Fruit fly (Drosophila melanogaster) whole organism, embryonic: Measurements from ENCODE around the gene Alg2.

Source experiments
- Bdp1 ChIP-seq: fragments of 200-800 bp; sonication (Bioruptor generic); optimal IDR thresholded peaks from 3 replicates; lab custom pipeline; 2016; ENCODE audit warnings: missing biosample characterization, missing genetic modification characterization
- CG10462 ChIP-seq: fragments of 200-800 bp; sonication (Bioruptor generic); optimal IDR thresholded peaks from 2 replicates; lab custom pipeline; 2016; ENCODE audit warnings: missing biosample characterization, missing genetic modification characterization
- CG10654 ChIP-seq: fragments of 200-800 bp; sonication (Bioruptor generic); optimal IDR thresholded peaks from 2 replicates; lab custom pipeline; 2016; ENCODE audit warnings: missing biosample characterization, missing genetic modification characterization
- CG11504 ChIP-seq: fragments of 200-800 bp; sonication (Bioruptor generic); optimal IDR thresholded peaks from 3 replicates; lab custom pipeline; 2019; ENCODE audit warnings: missing biosample characterization, mild to moderate bottlenecking, missing genetic modification characterization, moderate library complexity
- CG11696 ChIP-seq: fragments of 200-800 bp; sonication (Bioruptor generic); IDR thresholded peaks from 2 replicates; pipeline ENCODE4 v1.3.6; 2022; ENCODE audit warnings: missing biosample characterization, missing genetic modification characterization
- CG12071 ChIP-seq: fragments of 200-800 bp; sonication (Bioruptor generic); optimal IDR thresholded peaks from 3 replicates; lab custom pipeline; 2018; ENCODE audit warnings: missing biosample characterization, mild to moderate bottlenecking, missing genetic modification characterization
- CG12155 ChIP-seq: fragments of 200-800 bp; sonication (Bioruptor generic); optimal IDR thresholded peaks from 3 replicates; lab custom pipeline; 2016; ENCODE audit warnings: missing biosample characterization, missing genetic modification characterization
- CG12391 ChIP-seq: fragments of 200-800 bp; sonication (Bioruptor generic); optimal IDR thresholded peaks from 3 replicates; lab custom pipeline; 2018; ENCODE audit warnings: missing biosample characterization, mild to moderate bottlenecking, missing genetic modification characterization, moderate library complexity
- CG12659 ChIP-seq: fragments of 200-800 bp; sonication (Bioruptor generic); optimal IDR thresholded peaks from 3 replicates; lab custom pipeline; 2017; ENCODE audit warnings: mild to moderate bottlenecking, missing biosample characterization, missing genetic modification reagents, missing genetic modification characterization
- CG12744 ChIP-seq: fragments of 200-800 bp; sonication (Bioruptor generic); optimal IDR thresholded peaks from 2 replicates; lab custom pipeline; 2016; ENCODE audit warnings: missing biosample characterization, missing genetic modification characterization
- CG16815 ChIP-seq: fragments of 200-800 bp; sonication (Bioruptor generic); optimal IDR thresholded peaks from 3 replicates; lab custom pipeline; 2017; ENCODE audit warnings: missing biosample characterization, mild to moderate bottlenecking, missing genetic modification characterization
- CG18262 ChIP-seq: fragments of 200-800 bp; optimal IDR thresholded peaks from 3 replicates; lab custom pipeline; 2019; ENCODE audit warnings: missing biosample characterization, mild to moderate bottlenecking, missing genetic modification characterization, moderate library complexity
- CG3065 ChIP-seq: fragments of 200-800 bp; sonication (Bioruptor generic); optimal IDR thresholded peaks from 2 replicates; lab custom pipeline; 2016; ENCODE audit warnings: missing biosample characterization, missing genetic modification characterization
- CG33557 ChIP-seq: fragments of 200-800 bp; sonication (Bioruptor generic); optimal IDR thresholded peaks from 2 replicates; lab custom pipeline; 2019; ENCODE audit warnings: missing biosample characterization, mild to moderate bottlenecking, missing genetic modification characterization, moderate library complexity
- CG34422 ChIP-seq: fragments of 200-800 bp; sonication (Bioruptor generic); IDR thresholded peaks from 3 replicates; pipeline ENCODE4 v1.3.6; 2022; ENCODE audit warnings: missing biosample characterization, missing genetic modification characterization
- CG3847 ChIP-seq: fragments of 200-800 bp; sonication (Bioruptor generic); IDR thresholded peaks from 2 replicates; pipeline ENCODE4 v1.3.6; 2022; ENCODE audit warnings: missing biosample characterization, missing genetic modification characterization
- CG4282 ChIP-seq: fragments of 200-800 bp; sonication (Bioruptor generic); optimal IDR thresholded peaks from 2 replicates; lab custom pipeline; 2016; ENCODE audit warnings: missing biosample characterization, missing genetic modification characterization
- CG4404 ChIP-seq: fragments of 200-800 bp; sonication (Bioruptor generic); IDR thresholded peaks from 2 replicates; pipeline ENCODE4 v1.3.6; 2022; ENCODE audit warnings: missing biosample characterization, missing genetic modification characterization
- CG4730 ChIP-seq: fragments of 200-800 bp; sonication (Bioruptor generic); IDR thresholded peaks from 2 replicates; pipeline ENCODE4 v1.3.6; 2022; ENCODE audit warnings: missing biosample characterization, missing genetic modification characterization
- CG5180 ChIP-seq: fragments of 200-800 bp; sonication (Bioruptor generic); optimal IDR thresholded peaks from 3 replicates; lab custom pipeline; 2017; ENCODE audit warnings: missing biosample characterization, missing genetic modification characterization, mild to moderate bottlenecking, moderate library complexity, missing genetic modification reagents
- CG6683 ChIP-seq: fragments of 200-800 bp; sonication (Bioruptor generic); optimal IDR thresholded peaks from 2 replicates; lab custom pipeline; 2017; ENCODE audit warnings: missing biosample characterization, mild to moderate bottlenecking, missing genetic modification characterization, missing genetic modification reagents
- CG7271 ChIP-seq: fragments of 200-800 bp; sonication (Bioruptor generic); optimal IDR thresholded peaks from 2 replicates; lab custom pipeline; 2018; ENCODE audit warnings: missing biosample characterization, mild to moderate bottlenecking, missing genetic modification characterization, moderate library complexity
- CG8290 ChIP-seq, 3 experiments: fragments of 200-800 bp; sonication (Bioruptor generic); optimal IDR thresholded peaks; 2 replicates each; lab custom pipeline; 2016 to 2019; ENCODE audit warnings: missing biosample characterization in 3 of 3, missing genetic modification characterization in 3 of 3, mild to moderate bottlenecking in 2 of 3, moderate library complexity in 1 of 3
- CG8924 ChIP-seq: fragments of 200-800 bp; optimal IDR thresholded peaks from 3 replicates; lab custom pipeline; 2019; ENCODE audit warnings: missing biosample characterization, mild to moderate bottlenecking, missing genetic modification characterization, moderate library complexity
- CG9437 ChIP-seq: fragments of 200-800 bp; sonication (Bioruptor generic); optimal IDR thresholded peaks from 2 replicates; lab custom pipeline; 2018; ENCODE audit warnings: missing biosample characterization, mild to moderate bottlenecking, missing genetic modification characterization
- Ets65A ChIP-seq: fragments of 200-800 bp; sonication (Bioruptor generic); peaks from one replicate; lab custom pipeline; 2016; ENCODE audit warnings: missing biosample characterization, missing genetic modification characterization
- Fer2 ChIP-seq: fragments of 200-800 bp; sonication (Bioruptor generic); optimal IDR thresholded peaks from 2 replicates; lab custom pipeline; 2018; ENCODE audit warnings: missing biosample characterization, mild to moderate bottlenecking, missing genetic modification characterization, moderate library complexity
- HLHmδ ChIP-seq: fragments of 200-800 bp; sonication (Bioruptor generic); optimal IDR thresholded peaks from 2 replicates; lab custom pipeline; 2018; ENCODE audit warnings: missing biosample characterization, mild to moderate bottlenecking, missing genetic modification characterization, moderate library complexity
- HmgD ChIP-seq: fragments of 200-800 bp; sonication (Bioruptor generic); optimal IDR thresholded peaks from 3 replicates; lab custom pipeline; 2016; ENCODE audit warnings: missing biosample characterization, missing genetic modification characterization
- Hr51 ChIP-seq, 2 experiments: fragments of 200-800 bp; sonication (Bioruptor generic); optimal IDR thresholded peaks; 2 replicates in 1 of 2; 3 replicates in 1 of 2; lab custom pipeline; 2016 to 2018; ENCODE audit warnings: missing biosample characterization in 2 of 2, missing genetic modification characterization in 2 of 2, mild to moderate bottlenecking in 1 of 2, moderate library complexity in 1 of 2
- Vsx1 ChIP-seq: fragments of 200-800 bp; sonication (Bioruptor generic); optimal IDR thresholded peaks from 2 replicates; lab custom pipeline; 2017; ENCODE audit warnings: missing biosample characterization, mild to moderate bottlenecking, missing genetic modification characterization, missing genetic modification reagents
- Xbp1 ChIP-seq: fragments of 200-800 bp; sonication (Bioruptor generic); optimal IDR thresholded peaks from 3 replicates; lab custom pipeline; 2016; ENCODE audit warnings: missing biosample characterization, mild to moderate bottlenecking, missing genetic modification characterization
- bcd ChIP-seq: fragments of 200-800 bp; sonication (Bioruptor generic); optimal IDR thresholded peaks from 2 replicates; lab custom pipeline; 2017; ENCODE audit warnings: missing biosample characterization, mild to moderate bottlenecking, missing genetic modification characterization
- cas ChIP-seq: fragments of 200-800 bp; sonication (Bioruptor generic); IDR thresholded peaks from 2 replicates; pipeline ENCODE4 v1.3.6; 2022; ENCODE audit warnings: missing biosample characterization, missing genetic modification characterization
- ci ChIP-seq: fragments of 200-800 bp; sonication (Bioruptor generic); IDR thresholded peaks from 3 replicates; pipeline ENCODE4 v1.3.6; 2022; ENCODE audit warnings: missing biosample characterization, missing genetic modification characterization
- crol ChIP-seq: fragments of 200-800 bp; sonication (Bioruptor generic); IDR thresholded peaks from 2 replicates; pipeline ENCODE4 v1.3.6; 2022; ENCODE audit warnings: missing biosample characterization, missing genetic modification characterization
- dati ChIP-seq: fragments of 200-800 bp; sonication (Bioruptor generic); IDR thresholded peaks from 2 replicates; pipeline ENCODE4 v1.3.6; 2022; ENCODE audit warnings: missing biosample characterization, missing genetic modification characterization
- grau ChIP-seq: fragments of 200-800 bp; optimal IDR thresholded peaks from 3 replicates; lab custom pipeline; 2019; ENCODE audit warnings: missing biosample characterization, mild to moderate bottlenecking, missing genetic modification characterization, moderate library complexity
- ham ChIP-seq: fragments of 200-800 bp; sonication (Bioruptor generic); IDR thresholded peaks from 2 replicates; pipeline ENCODE4 v1.3.6; 2022; ENCODE audit warnings: missing biosample characterization, missing genetic modification characterization
- jigr1 ChIP-seq: fragments of 200-800 bp; sonication (Bioruptor generic); IDR thresholded peaks from 3 replicates; pipeline ENCODE4 v1.3.6; 2022; ENCODE audit warnings: missing biosample characterization, missing genetic modification characterization
- lab ChIP-seq: fragments of 200-800 bp; sonication (Bioruptor generic); optimal IDR thresholded peaks from 3 replicates; lab custom pipeline; 2017; ENCODE audit warnings: missing biosample characterization, missing genetic modification characterization, mild to moderate bottlenecking, moderate library complexity, missing genetic modification reagents
- mld ChIP-seq: fragments of 200-800 bp; sonication (Bioruptor generic); IDR thresholded peaks from 3 replicates; pipeline ENCODE4 v1.3.6; 2022; ENCODE audit warnings: missing biosample characterization, missing genetic modification characterization; ENCODE audit not compliant: partially characterized antibody
- odd ChIP-seq: fragments of 200-800 bp; sonication (Bioruptor generic); optimal IDR thresholded peaks from 2 replicates; lab custom pipeline; 2017; ENCODE audit warnings: missing biosample characterization, mild to moderate bottlenecking, missing genetic modification characterization
- pfk ChIP-seq: fragments of 200-800 bp; sonication (Bioruptor generic); optimal IDR thresholded peaks from 2 replicates; lab custom pipeline; 2018; ENCODE audit warnings: missing biosample characterization, mild to moderate bottlenecking, missing genetic modification characterization, moderate library complexity
- pnt ChIP-seq: fragments of 200-800 bp; sonication (Bioruptor generic); optimal IDR thresholded peaks from 3 replicates; lab custom pipeline; 2016; ENCODE audit warnings: missing biosample characterization, missing genetic modification characterization
- prd ChIP-seq, 3 experiments: fragments of >200 bp in 2 of 3; fragments of 200-800 bp in 1 of 3; sonication (Bioruptor generic) in 1 of 3; optimal IDR thresholded peaks in 2 of 3; IDR thresholded peaks in 1 of 3; 2 replicates in 2 of 3; 3 replicates in 1 of 3; pipeline versions ENCODE4 v1.3.6 to Lab custom; 2017 to 2022; ENCODE audit warnings: missing biosample characterization in 1 of 3, missing genetic modification characterization in 1 of 3
- row ChIP-seq: fragments of 200-800 bp; sonication (Bioruptor generic); IDR thresholded peaks from 3 replicates; pipeline ENCODE4 v1.3.6; 2022; ENCODE audit warnings: missing biosample characterization, missing genetic modification characterization
- slou ChIP-seq: fragments of 200-800 bp; sonication (Bioruptor generic); optimal IDR thresholded peaks from 3 replicates; lab custom pipeline; 2016; ENCODE audit warnings: missing biosample characterization, missing genetic modification characterization
- stc ChIP-seq: fragments of 200-800 bp; sonication (Bioruptor generic); IDR thresholded peaks from 2 replicates; pipeline ENCODE4 v1.3.6; 2022; ENCODE audit warnings: missing biosample characterization, missing genetic modification characterization

Gene Alg2

dm6 chr3L:3096073-3096725 lies 47.4 kb upstream of the Alg2 start (continued):
- no peak for TF ChIP-seq HmgD (GFP tag; lab: Kevin White, UChicago)
- no peak for TF ChIP-seq CG8290 (GFP tag; optimal IDR thresholded peaks at IDR 0.05; lab: Kevin White, UChicago)
- TF ChIP-seq CG8290 (tag; optimal IDR thresholded peaks at IDR 0.05; lab: Kevin White, UChicago): no peak
- TF ChIP-seq Hr51 (GFP tag; optimal IDR thresholded peaks at IDR 0.05; lab: Kevin White, UChicago): no peak
- peak; percentile 53 for TF ChIP-seq CG12391 (tag; lab: Kevin White, UChicago)
- no peak for TF ChIP-seq CG8924
- TF ChIP-seq stc (GFP tag; lab: Robert Waterston, UW): no peak
- TF ChIP-seq CG18262 (tag; lab: Kevin White, UChicago): peak; percentile 38
- no peak for TF ChIP-seq odd
- TF ChIP-seq CG11504 (tag; lab: Kevin White, UChicago): no peak
- TF ChIP-seq CG12659: peak; percentile 17
- peak; percentile 60 for TF ChIP-seq lab (GFP tag; lab: Kevin White, UChicago)
- 0 out of 2 replicates have a peak, but pooled peaks have one; percentile 6 for TF ChIP-seq cas (GFP tag; lab: Robert Waterston, UW)
- TF ChIP-seq prd (optimal IDR thresholded peaks at IDR 0.05; lab: Kevin White, UChicago): no peak
- TF ChIP-seq prd (GFP tag; IDR thresholded peaks at IDR 0.05; lab: Robert Waterston, UW): no peak
- TF ChIP-seq CG10462 (GFP tag; lab: Kevin White, UChicago): no peak
- TF ChIP-seq Bdp1 (GFP tag; lab: Kevin White, UChicago): peak; percentile 99
- no peak for TF ChIP-seq ham
- peak; percentile 65; the same call in 2 of the 3 replicates for TF ChIP-seq row (GFP tag; lab: Robert Waterston, UW)
- TF ChIP-seq pfk (GFP tag; lab: Kevin White, UChicago): no peak
- no peak for TF ChIP-seq CG10654 (GFP tag; lab: Kevin White, UChicago)
- no peak for TF ChIP-seq HLHmδ (GFP tag; lab: Kevin White, UChicago)
- no peak for TF ChIP-seq Ets65A
- TF ChIP-seq CG12744: no peak
- no peak for TF ChIP-seq CG6683 (GFP tag; lab: Kevin White, UChicago)
- TF ChIP-seq jigr1 (GFP tag; lab: Robert Waterston, UW): no peak
- TF ChIP-seq CG5180 (GFP tag; lab: Kevin White, UChicago): peak; percentile 99
- peak; percentile 95 for TF ChIP-seq mld (GFP tag; lab: Robert Waterston, UW)
- no peak for TF ChIP-seq CG7271
- no peak for TF ChIP-seq Vsx1 (GFP tag; lab: Kevin White, UChicago)
- TF ChIP-seq CG11696: no peak
- no peak for TF ChIP-seq CG16815 (GFP tag; lab: Kevin White, UChicago)
- TF ChIP-seq CG4730 (GFP tag; lab: Robert Waterston, UW): no peak
- no peak for TF ChIP-seq CG3065 (GFP tag; lab: Kevin White, UChicago)
- no peak for TF ChIP-seq Xbp1 (GFP tag; lab: Kevin White, UChicago)
- no peak for TF ChIP-seq dati
- TF ChIP-seq CG9437 (GFP tag; lab: Kevin White, UChicago): no peak
- TF ChIP-seq Fer2: peak; percentile 34
- no peak; the same call in 2 of the 3 replicates for TF ChIP-seq CG34422
- TF ChIP-seq CG33557 (GFP tag; lab: Kevin White, UChicago): no peak
- TF ChIP-seq CG12071 (GFP tag; lab: Kevin White, UChicago): no peak
- no peak for TF ChIP-seq crol
- no peak for TF ChIP-seq CG4282 (GFP tag; lab: Kevin White, UChicago)
- TF ChIP-seq bcd (GFP tag; lab: Kevin White, UChicago): no peak
- 0 out of 2 replicates have a peak, but pooled peaks have one; percentile 7 for TF ChIP-seq CG3847 (GFP tag; lab: Robert Waterston, UW)
- no peak for TF ChIP-seq CG4404
- TF ChIP-seq slou (GFP tag; lab: Kevin White, UChicago): no peak
- peak; percentile 40 for TF ChIP-seq grau
- TF ChIP-seq ci (GFP tag; lab: Robert Waterston, UW): peak; percentile 45; the same call in 1 of the 3 replicates
- TF ChIP-seq CG12155 (GFP tag; lab: Kevin White, UChicago): no peak
- TF ChIP-seq pnt: peak; percentile 16
